Fruit fly (Drosophila melanogaster) whole organism, embryonic: ENCODE results near the gene ppk.

Experiments used
- CG10543 ChIP-seq: fragments of 200-800 bp; sonication (Bioruptor generic); optimal IDR thresholded peaks from 3 replicates; lab custom pipeline; 2017; ENCODE audit warnings: missing biosample characterization, mild to moderate bottlenecking, missing genetic modification characterization, moderate library complexity
- CG11504 ChIP-seq: fragments of 200-800 bp; sonication (Bioruptor generic); optimal IDR thresholded peaks from 3 replicates; lab custom pipeline; 2019; ENCODE audit warnings: missing biosample characterization, mild to moderate bottlenecking, missing genetic modification characterization, moderate library complexity
- CG11560 ChIP-seq: fragments of 200-800 bp; sonication (Bioruptor generic); IDR thresholded peaks from 3 replicates; pipeline ENCODE4 v1.3.6; 2022; ENCODE audit warnings: missing biosample characterization, missing genetic modification characterization
- CG12769 ChIP-seq: fragments of 200-800 bp; sonication (Bioruptor generic); optimal IDR thresholded peaks from 2 replicates; lab custom pipeline; 2019; ENCODE audit warnings: missing biosample characterization, mild to moderate bottlenecking, missing genetic modification characterization, moderate library complexity
- CG1529 ChIP-seq: fragments of 200-800 bp; sonication (Bioruptor generic); optimal IDR thresholded peaks from 3 replicates; lab custom pipeline; 2018; ENCODE audit warnings: missing biosample characterization, missing genetic modification characterization
- CG15696 ChIP-seq: fragments of 200-800 bp; sonication (Bioruptor generic); optimal IDR thresholded peaks from 2 replicates; lab custom pipeline; 2019; ENCODE audit warnings: missing biosample characterization, mild to moderate bottlenecking, missing genetic modification characterization, moderate library complexity
- CG16779 ChIP-seq: fragments of 200-800 bp; sonication (Bioruptor generic); IDR thresholded peaks from 2 replicates; pipeline ENCODE4 v1.3.6; 2022; ENCODE audit warnings: missing biosample characterization, missing genetic modification characterization
- CG16863 ChIP-seq: fragments of 200-800 bp; sonication (Bioruptor generic); optimal IDR thresholded peaks from 3 replicates; lab custom pipeline; 2016; ENCODE audit warnings: missing biosample characterization, missing genetic modification characterization
- CG2116 ChIP-seq: fragments of 200-800 bp; sonication (Bioruptor generic); optimal IDR thresholded peaks from 3 replicates; lab custom pipeline; 2018; ENCODE audit warnings: missing biosample characterization, mild to moderate bottlenecking, missing genetic modification characterization
- CG2712 ChIP-seq: fragments of 200-800 bp; optimal IDR thresholded peaks from 3 replicates; lab custom pipeline; 2019; ENCODE audit warnings: missing biosample characterization, mild to moderate bottlenecking, missing genetic modification characterization, moderate library complexity
- CG3065 ChIP-seq: fragments of 200-800 bp; sonication (Bioruptor generic); optimal IDR thresholded peaks from 2 replicates; lab custom pipeline; 2016; ENCODE audit warnings: missing biosample characterization, missing genetic modification characterization
- CG32532 ChIP-seq: fragments of 200-800 bp; sonication (Bioruptor generic); IDR thresholded peaks from 2 replicates; pipeline ENCODE4 v1.3.6; 2022; ENCODE audit warnings: missing biosample characterization, missing genetic modification characterization
- CG34422 ChIP-seq: fragments of 200-800 bp; sonication (Bioruptor generic); IDR thresholded peaks from 3 replicates; pipeline ENCODE4 v1.3.6; 2022; ENCODE audit warnings: missing biosample characterization, missing genetic modification characterization
- CG4360 ChIP-seq: fragments of 200-800 bp; sonication (Bioruptor generic); IDR thresholded peaks from 2 replicates; pipeline ENCODE4 v1.3.6; 2022; ENCODE audit warnings: missing biosample characterization, missing genetic modification characterization
- CG4730 ChIP-seq: fragments of 200-800 bp; sonication (Bioruptor generic); IDR thresholded peaks from 2 replicates; pipeline ENCODE4 v1.3.6; 2022; ENCODE audit warnings: missing biosample characterization, missing genetic modification characterization
- CG5180 ChIP-seq: fragments of 200-800 bp; sonication (Bioruptor generic); optimal IDR thresholded peaks from 3 replicates; lab custom pipeline; 2017; ENCODE audit warnings: missing biosample characterization, missing genetic modification characterization, mild to moderate bottlenecking, moderate library complexity, missing genetic modification reagents
- CG6175 ChIP-seq: fragments of 200-800 bp; sonication (Bioruptor generic); IDR thresholded peaks from 3 replicates; pipeline ENCODE4 v1.3.6; 2022; ENCODE audit warnings: missing biosample characterization, missing genetic modification characterization
- CG8089 ChIP-seq: fragments of 200-800 bp; sonication (Bioruptor generic); optimal IDR thresholded peaks from 3 replicates; lab custom pipeline; 2016; ENCODE audit warnings: missing biosample characterization, missing genetic modification characterization
- Dad ChIP-seq: fragments of 200-800 bp; sonication (Bioruptor generic); optimal IDR thresholded peaks from 3 replicates; lab custom pipeline; 2016; ENCODE audit warnings: missing biosample characterization, missing genetic modification characterization
- Dbx ChIP-seq: fragments of 200-800 bp; sonication (Bioruptor generic); IDR thresholded peaks from 3 replicates; pipeline ENCODE4 v1.3.6; 2022; ENCODE audit warnings: missing biosample characterization, missing genetic modification characterization
- Dll ChIP-seq: fragments of 200-800 bp; sonication (Bioruptor generic); IDR thresholded peaks from 4 replicates; pipeline ENCODE4 v1.3.6; 2022; ENCODE audit warnings: missing biosample characterization, missing genetic modification characterization; ENCODE audit not compliant: partially characterized antibody
- Dp ChIP-seq: fragments of 200-800 bp; sonication (Bioruptor generic); optimal IDR thresholded peaks from 2 replicates; lab custom pipeline; 2018; ENCODE audit warnings: missing biosample characterization, mild to moderate bottlenecking, missing genetic modification characterization, moderate library complexity
- HLHmδ ChIP-seq: fragments of 200-800 bp; sonication (Bioruptor generic); optimal IDR thresholded peaks from 2 replicates; lab custom pipeline; 2018; ENCODE audit warnings: missing biosample characterization, mild to moderate bottlenecking, missing genetic modification characterization, moderate library complexity
- Lim3 ChIP-seq: fragments of 200-800 bp; sonication (Bioruptor generic); IDR thresholded peaks from 2 replicates; pipeline ENCODE4 v1.3.6; 2022; ENCODE audit warnings: missing biosample characterization, missing genetic modification characterization
- MBD-R2 ChIP-seq: fragments of 200-800 bp; sonication (Bioruptor generic); IDR thresholded peaks from 2 replicates; pipeline ENCODE4 v1.3.6; 2022; ENCODE audit warnings: missing biosample characterization, missing genetic modification characterization
- MESR4 ChIP-seq: fragments of 200-800 bp; sonication (Bioruptor generic); optimal IDR thresholded peaks from 2 replicates; lab custom pipeline; 2018; ENCODE audit warnings: missing biosample characterization, mild to moderate bottlenecking, missing genetic modification characterization, moderate library complexity
- Opbp ChIP-seq: fragments of 200-800 bp; sonication (Bioruptor generic); IDR thresholded peaks from 3 replicates; pipeline ENCODE4 v1.3.6; 2022; ENCODE audit warnings: missing biosample characterization, missing genetic modification characterization; ENCODE audit not compliant: partially characterized antibody
- Spps ChIP-seq: fragments of 200-800 bp; sonication (Bioruptor generic); optimal IDR thresholded peaks from 2 replicates; lab custom pipeline; 2018; ENCODE audit warnings: missing biosample characterization, mild to moderate bottlenecking, missing genetic modification characterization
- Tbp ChIP-seq: fragments of >200 bp; optimal IDR thresholded peaks from 2 replicates; lab custom pipeline; 2018; ENCODE audit warnings: missing biosample characterization, missing genetic modification characterization
- ac ChIP-seq: fragments of 200-800 bp; sonication (Bioruptor generic); optimal IDR thresholded peaks from 3 replicates; lab custom pipeline; 2017; ENCODE audit warnings: missing biosample characterization, mild to moderate bottlenecking, missing genetic modification characterization
- al ChIP-seq: fragments of 200-800 bp; sonication (Bioruptor generic); IDR thresholded peaks from 2 replicates; pipeline ENCODE4 v1.3.6; 2022; ENCODE audit warnings: missing biosample characterization, missing genetic modification characterization
- cato ChIP-seq: fragments of 200-800 bp; sonication (Bioruptor generic); optimal IDR thresholded peaks from 2 replicates; lab custom pipeline; 2016; ENCODE audit warnings: missing biosample characterization, missing genetic modification characterization, borderline replicate concordance
- chinmo ChIP-seq: fragments of 200-800 bp; sonication (Bioruptor generic); IDR thresholded peaks from 4 replicates; pipeline ENCODE4 v1.3.6; 2022; ENCODE audit warnings: missing biosample characterization, missing genetic modification characterization; ENCODE audit not compliant: partially characterized antibody
- da ChIP-seq: fragments of 200-800 bp; sonication (Bioruptor generic); optimal IDR thresholded peaks from 2 replicates; lab custom pipeline; 2016; ENCODE audit warnings: missing biosample characterization, missing genetic modification characterization
- dysf ChIP-seq: fragments of 200-800 bp; sonication (Bioruptor generic); IDR thresholded peaks from 3 replicates; pipeline ENCODE4 v1.3.6; 2022; ENCODE audit warnings: missing biosample characterization, missing genetic modification characterization
- emc ChIP-seq: fragments of 200-800 bp; sonication (Bioruptor generic); optimal IDR thresholded peaks from 2 replicates; lab custom pipeline; 2016; ENCODE audit warnings: missing biosample characterization, missing genetic modification characterization
- gfzf ChIP-seq: fragments of 200-800 bp; sonication (Bioruptor generic); optimal IDR thresholded peaks from 2 replicates; lab custom pipeline; 2016; ENCODE audit warnings: missing biosample characterization, mild to moderate bottlenecking, missing genetic modification characterization, moderate library complexity
- gt ChIP-seq: fragments of 200-800 bp; sonication (Bioruptor generic); IDR thresholded peaks from 2 replicates; pipeline ENCODE4 v1.3.6; 2022; ENCODE audit warnings: missing biosample characterization, missing genetic modification characterization
- lab ChIP-seq: fragments of 200-800 bp; sonication (Bioruptor generic); optimal IDR thresholded peaks from 3 replicates; lab custom pipeline; 2017; ENCODE audit warnings: missing biosample characterization, missing genetic modification characterization, mild to moderate bottlenecking, moderate library complexity, missing genetic modification reagents
- lov ChIP-seq, 2 experiments: fragments of 200-800 bp in 1 of 2; fragments of >200 bp in 1 of 2; sonication (Bioruptor generic) in 1 of 2; IDR thresholded peaks in 1 of 2; optimal IDR thresholded peaks in 1 of 2; 2 replicates in 1 of 2; 3 replicates in 1 of 2; pipeline versions ENCODE4 v1.3.6 to Lab custom; 2017 to 2022; ENCODE audit warnings: missing biosample characterization in 1 of 2, missing genetic modification characterization in 1 of 2
- onecut ChIP-seq: fragments of 200-800 bp; sonication (Bioruptor generic); IDR thresholded peaks from 2 replicates; pipeline ENCODE4 v1.3.6; 2022; ENCODE audit warnings: missing biosample characterization, missing genetic modification characterization
- pb ChIP-seq: fragments of 200-800 bp; sonication (Bioruptor generic); optimal IDR thresholded peaks from 3 replicates; lab custom pipeline; 2016; ENCODE audit warnings: missing biosample characterization, missing genetic modification characterization
- pfk ChIP-seq: fragments of 200-800 bp; sonication (Bioruptor generic); optimal IDR thresholded peaks from 2 replicates; lab custom pipeline; 2018; ENCODE audit warnings: missing biosample characterization, mild to moderate bottlenecking, missing genetic modification characterization, moderate library complexity
- psq ChIP-seq: fragments of 200-800 bp; sonication (Bioruptor generic); optimal IDR thresholded peaks from 2 replicates; lab custom pipeline; 2017; ENCODE audit warnings: missing biosample characterization, missing genetic modification characterization
- schlank ChIP-seq: fragments of 200-800 bp; sonication (Bioruptor generic); optimal IDR thresholded peaks from 2 replicates; lab custom pipeline; 2018; ENCODE audit warnings: missing biosample characterization, mild to moderate bottlenecking, missing genetic modification characterization
- sqz ChIP-seq: fragments of 200-800 bp; sonication (Bioruptor generic); optimal IDR thresholded peaks from 3 replicates; lab custom pipeline; 2018; ENCODE audit warnings: missing biosample characterization, mild to moderate bottlenecking, missing genetic modification characterization
- stwl ChIP-seq: fragments of 200-800 bp; sonication (Bioruptor generic); optimal IDR thresholded peaks from 3 replicates; lab custom pipeline; 2018; ENCODE audit warnings: missing biosample characterization, mild to moderate bottlenecking, missing genetic modification characterization, moderate library complexity
- unpg ChIP-seq: fragments of 200-800 bp; sonication (Bioruptor generic); optimal IDR thresholded peaks from 3 replicates; lab custom pipeline; 2018; ENCODE audit warnings: missing biosample characterization, mild to moderate bottlenecking, missing genetic modification characterization, moderate library complexity
- usp ChIP-seq: fragments of >200 bp; optimal IDR thresholded peaks from 2 replicates; lab custom pipeline; 2017; ENCODE audit warnings: missing biosample characterization, missing genetic modification characterization
- vfl ChIP-seq: fragments of 200-800 bp; sonication (Bioruptor generic); optimal IDR thresholded peaks from 2 replicates; lab custom pipeline; 2016; ENCODE audit warnings: missing biosample characterization, missing genetic modification characterization

ppk gene

DNA sequence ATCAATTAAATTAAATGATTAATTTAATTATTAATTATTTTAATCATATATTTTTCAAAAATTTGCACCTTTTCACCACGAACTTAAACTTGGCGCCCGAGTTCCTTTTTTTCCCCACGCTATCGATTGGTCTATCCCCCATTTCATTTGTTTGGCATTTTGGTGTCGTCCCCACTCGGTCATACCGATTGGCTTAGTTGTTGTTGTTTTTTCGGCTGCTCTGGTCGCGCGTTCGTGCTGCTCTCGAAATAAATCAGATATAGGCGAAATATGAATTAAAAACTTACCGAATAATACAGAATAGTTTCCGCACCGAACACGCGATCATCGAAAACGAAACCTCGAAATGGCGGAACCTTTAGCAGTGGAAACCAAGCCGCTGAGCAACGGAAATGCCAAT is 47.0 kb downstream of the ppk start, which contains the start of gene CG33090:
CG33090 (plus strand) TSS at position 194 of the 400 bp plus-strand sequence.
- no peak for TF ChIP-seq sqz (GFP tag; lab: Kevin White, UChicago)
- TF ChIP-seq Tbp: no peak
- TF ChIP-seq lab (GFP tag; lab: Kevin White, UChicago): no peak
- no peak for TF ChIP-seq CG4730 (GFP tag; lab: Robert Waterston, UW)
- no peak for TF ChIP-seq usp (GFP tag; lab: Kevin White, UChicago)
- no peak for TF ChIP-seq CG16863 (GFP tag; lab: Kevin White, UChicago)
- TF ChIP-seq ac (GFP tag; lab: Kevin White, UChicago): no peak
- peak; percentile 50 for TF ChIP-seq CG2116 (GFP tag; lab: Kevin White, UChicago)
- TF ChIP-seq Spps: no peak
- no peak for TF ChIP-seq CG16779 (GFP tag; lab: Robert Waterston, UW)
- no peak for TF ChIP-seq al (GFP tag; lab: Robert Waterston, UW)
- TF ChIP-seq CG10543 (GFP tag; lab: Kevin White, UChicago): no peak
- 0 out of 4 replicates have a peak, but pooled peaks have one; percentile 38 for TF ChIP-seq chinmo (GFP tag; lab: Robert Waterston, UW)
- 0 out of 2 replicates have a peak, but pooled peaks have one; percentile 25 for TF ChIP-seq MBD-R2 (GFP tag; lab: Robert Waterston, UW)
- no peak for TF ChIP-seq dysf (GFP tag; lab: Robert Waterston, UW)
- peak; percentile 93 for TF ChIP-seq CG4360 (GFP tag; lab: Robert Waterston, UW)
- 0 out of 3 replicates have a peak, but pooled peaks have one; percentile 29 for TF ChIP-seq Dbx (GFP tag; lab: Robert Waterston, UW)
- no peak for TF ChIP-seq gt (GFP tag; lab: Robert Waterston, UW)
- TF ChIP-seq CG6175: no peak
- peak; percentile 51; the same call in 1 of the 3 replicates for TF ChIP-seq Opbp (GFP tag; lab: Robert Waterston, UW)
- no peak for TF ChIP-seq schlank (tag; lab: Kevin White, UChicago)
- peak; percentile 44 for TF ChIP-seq onecut (GFP tag; lab: Robert Waterston, UW)
- no peak for TF ChIP-seq HLHmδ (GFP tag; lab: Kevin White, UChicago)
- TF ChIP-seq CG32532 (GFP tag; lab: Robert Waterston, UW): no peak
- no peak for TF ChIP-seq cato (GFP tag; lab: Kevin White, UChicago)
- TF ChIP-seq Lim3 (GFP tag; lab: Robert Waterston, UW): no peak
- TF ChIP-seq CG11560 (tag; lab: Robert Waterston, UW): peak; percentile 92; the same call in 2 of the 3 replicates
- TF ChIP-seq CG5180: no peak
- TF ChIP-seq pb: no peak
- no peak for TF ChIP-seq CG8089 (GFP tag; lab: Kevin White, UChicago)
- TF ChIP-seq CG1529: no peak
- TF ChIP-seq emc (GFP tag; lab: Kevin White, UChicago): no peak
- TF ChIP-seq pfk (GFP tag; lab: Kevin White, UChicago): no peak
- peak; percentile 89 for TF ChIP-seq Dp (GFP tag; lab: Kevin White, UChicago)
- no peak for TF ChIP-seq vfl
- TF ChIP-seq psq (GFP tag; lab: Kevin White, UChicago): no peak
- no peak for TF ChIP-seq CG2712
- no peak for TF ChIP-seq CG3065 (GFP tag; lab: Kevin White, UChicago)
- TF ChIP-seq stwl (tag; lab: Kevin White, UChicago): peak; percentile 46
- TF ChIP-seq Dad (GFP tag; lab: Kevin White, UChicago): no peak
- TF ChIP-seq MESR4 (GFP tag; lab: Kevin White, UChicago): peak; percentile 8
- TF ChIP-seq unpg (GFP tag; lab: Kevin White, UChicago): no peak
- no peak for TF ChIP-seq lov (optimal IDR thresholded peaks at IDR 0.05; lab: Kevin White, UChicago)
- TF ChIP-seq lov (GFP tag; IDR thresholded peaks at IDR 0.05; lab: Robert Waterston, UW): no peak
- no peak for TF ChIP-seq da
- TF ChIP-seq CG15696 (tag; lab: Kevin White, UChicago): no peak
- peak; percentile 44; the same call in 1 of the 3 replicates for TF ChIP-seq CG34422 (GFP tag; lab: Robert Waterston, UW)
- TF ChIP-seq CG11504 (tag; lab: Kevin White, UChicago): peak; percentile 29
- peak; percentile 73 for TF ChIP-seq gfzf (GFP tag; lab: Kevin White, UChicago)
- no peak for TF ChIP-seq CG12769 (tag; lab: Kevin White, UChicago)
- TF ChIP-seq Dll (GFP tag; lab: Robert Waterston, UW): 0 out of 4 replicates have a peak, but pooled peaks have one; percentile 29
